Fruit fly (Drosophila melanogaster) whole organism, embryonic: ENCODE measurements around the gene CG7362.

ENCODE experiments used
- Adf1 ChIP-seq: fragments of 200-800 bp; sonication (Bioruptor generic); IDR thresholded peaks from 2 replicates; pipeline ENCODE4 v1.3.6; 2022; ENCODE audit warnings: missing biosample characterization, missing genetic modification characterization
- Atf6 ChIP-seq: fragments of 200-800 bp; sonication (Bioruptor generic); IDR thresholded peaks from 2 replicates; pipeline ENCODE4 v1.3.6; 2022; ENCODE audit warnings: missing biosample characterization, missing genetic modification characterization
- B-H2 ChIP-seq: fragments of 200-800 bp; sonication (Bioruptor generic); optimal IDR thresholded peaks from 2 replicates; lab custom pipeline; 2018; ENCODE audit warnings: missing biosample characterization, mild to moderate bottlenecking, missing genetic modification characterization
- CG10321 ChIP-seq: fragments of 200-800 bp; sonication (Bioruptor generic); IDR thresholded peaks from 2 replicates; pipeline ENCODE4 v1.3.6; 2022; ENCODE audit warnings: missing biosample characterization, missing genetic modification characterization
- CG10462 ChIP-seq: fragments of 200-800 bp; sonication (Bioruptor generic); optimal IDR thresholded peaks from 2 replicates; lab custom pipeline; 2016; ENCODE audit warnings: missing biosample characterization, missing genetic modification characterization
- CG12155 ChIP-seq: fragments of 200-800 bp; sonication (Bioruptor generic); optimal IDR thresholded peaks from 3 replicates; lab custom pipeline; 2016; ENCODE audit warnings: missing biosample characterization, missing genetic modification characterization
- CG13123 ChIP-seq: fragments of 200-800 bp; sonication (Bioruptor generic); optimal IDR thresholded peaks from 2 replicates; lab custom pipeline; 2016; ENCODE audit warnings: missing biosample characterization, missing genetic modification characterization
- CG13775 ChIP-seq: fragments of 200-800 bp; sonication (Bioruptor generic); optimal IDR thresholded peaks from 3 replicates; lab custom pipeline; 2017; ENCODE audit warnings: missing biosample characterization, mild to moderate bottlenecking, missing genetic modification characterization
- CG14965 ChIP-seq: fragments of 200-800 bp; sonication (Bioruptor generic); optimal IDR thresholded peaks from 2 replicates; lab custom pipeline; 2016; ENCODE audit warnings: missing biosample characterization, missing genetic modification characterization, borderline replicate concordance
- CG15269 ChIP-seq: fragments of 200-800 bp; sonication (Bioruptor generic); optimal IDR thresholded peaks from 2 replicates; lab custom pipeline; 2018; ENCODE audit warnings: missing biosample characterization, mild to moderate bottlenecking, missing genetic modification characterization, moderate library complexity
- CG16813 ChIP-seq: fragments of 200-800 bp; sonication (Bioruptor generic); IDR thresholded peaks from 3 replicates; pipeline ENCODE4 v1.3.6; 2022; ENCODE audit warnings: missing biosample characterization, missing genetic modification characterization; ENCODE audit not compliant: partially characterized antibody
- CG17328 ChIP-seq: fragments of 200-800 bp; sonication (Bioruptor generic); IDR thresholded peaks from 2 replicates; pipeline ENCODE4 v1.3.6; 2022; ENCODE audit warnings: missing biosample characterization, missing genetic modification characterization
- CG2889 ChIP-seq: fragments of 200-800 bp; sonication (Bioruptor generic); IDR thresholded peaks from 3 replicates; pipeline ENCODE4 v1.3.6; 2022; ENCODE audit warnings: missing biosample characterization, missing genetic modification characterization
- CG31224 ChIP-seq: fragments of 200-800 bp; sonication (Bioruptor generic); IDR thresholded peaks from 2 replicates; pipeline ENCODE4 v1.3.6; 2022; ENCODE audit warnings: missing biosample characterization, missing genetic modification characterization
- CG31441 ChIP-seq: fragments of 200-800 bp; sonication (Bioruptor generic); IDR thresholded peaks from 2 replicates; pipeline ENCODE4 v1.3.6; 2022; ENCODE audit warnings: missing biosample characterization, missing genetic modification characterization
- CG4404 ChIP-seq: fragments of 200-800 bp; sonication (Bioruptor generic); IDR thresholded peaks from 2 replicates; pipeline ENCODE4 v1.3.6; 2022; ENCODE audit warnings: missing biosample characterization, missing genetic modification characterization
- CG4707 ChIP-seq: fragments of 200-800 bp; sonication (Bioruptor generic); optimal IDR thresholded peaks from 2 replicates; lab custom pipeline; 2018; ENCODE audit warnings: missing biosample characterization, mild to moderate bottlenecking, missing genetic modification characterization, moderate library complexity
- CG4820 ChIP-seq: fragments of 200-800 bp; sonication (Bioruptor generic); optimal IDR thresholded peaks from 3 replicates; lab custom pipeline; 2016; ENCODE audit warnings: missing biosample characterization, missing genetic modification characterization
- CG5953 ChIP-seq: fragments of 200-800 bp; sonication (Bioruptor generic); IDR thresholded peaks from 2 replicates; pipeline ENCODE4 v1.3.6; 2022; ENCODE audit warnings: missing biosample characterization, missing genetic modification characterization
- CG7987 ChIP-seq: fragments of 200-800 bp; sonication (Bioruptor generic); optimal IDR thresholded peaks from 2 replicates; lab custom pipeline; 2018; ENCODE audit warnings: missing biosample characterization, mild to moderate bottlenecking, missing genetic modification characterization, moderate library complexity
- CG8359 ChIP-seq: fragments of 200-800 bp; sonication (Bioruptor generic); optimal IDR thresholded peaks from 2 replicates; lab custom pipeline; 2017; ENCODE audit warnings: missing biosample characterization, mild to moderate bottlenecking, missing genetic modification characterization, borderline replicate concordance
- CG9876 ChIP-seq: fragments of 200-800 bp; sonication (Bioruptor generic); optimal IDR thresholded peaks from 2 replicates; lab custom pipeline; 2016; ENCODE audit warnings: missing biosample characterization, missing genetic modification characterization
- Dad ChIP-seq: fragments of 200-800 bp; sonication (Bioruptor generic); optimal IDR thresholded peaks from 3 replicates; lab custom pipeline; 2016; ENCODE audit warnings: missing biosample characterization, missing genetic modification characterization
- Dfd ChIP-seq, 2 experiments: fragments of >200 bp; optimal IDR thresholded peaks; 2 replicates each; lab custom pipeline; 2017; ENCODE audit warnings: missing biosample characterization in 2 of 2, missing genetic modification characterization in 2 of 2
- Fer2 ChIP-seq: fragments of 200-800 bp; sonication (Bioruptor generic); optimal IDR thresholded peaks from 2 replicates; lab custom pipeline; 2018; ENCODE audit warnings: missing biosample characterization, mild to moderate bottlenecking, missing genetic modification characterization, moderate library complexity
- Fer3 ChIP-seq: fragments of 200-800 bp; sonication (Bioruptor generic); optimal IDR thresholded peaks from 2 replicates; lab custom pipeline; 2018; ENCODE audit warnings: missing biosample characterization, mild to moderate bottlenecking, missing genetic modification characterization, moderate library complexity
- Gsc ChIP-seq: fragments of 200-800 bp; sonication (Bioruptor generic); IDR thresholded peaks from 2 replicates; pipeline ENCODE4 v1.3.6; 2022; ENCODE audit warnings: missing biosample characterization, missing genetic modification characterization
- Hmx ChIP-seq: fragments of 200-800 bp; sonication (Bioruptor generic); optimal IDR thresholded peaks from 2 replicates; lab custom pipeline; 2016; ENCODE audit warnings: missing biosample characterization, missing genetic modification characterization
- Hr39 ChIP-seq: fragments of >200 bp; optimal IDR thresholded peaks from 2 replicates; lab custom pipeline; 2017
- Neu2 ChIP-seq: fragments of 200-800 bp; sonication (Bioruptor generic); optimal IDR thresholded peaks from 3 replicates; lab custom pipeline; 2016; ENCODE audit warnings: missing biosample characterization, missing genetic modification characterization, borderline replicate concordance
- Ssrp ChIP-seq: fragments of 200-800 bp; sonication (Bioruptor generic); optimal IDR thresholded peaks from 2 replicates; lab custom pipeline; 2018; ENCODE audit warnings: missing biosample characterization, mild to moderate bottlenecking, missing genetic modification characterization, moderate library complexity
- amos ChIP-seq: fragments of 200-800 bp; sonication (Bioruptor generic); IDR thresholded peaks from 2 replicates; pipeline ENCODE4 v1.3.6; 2022; ENCODE audit warnings: missing biosample characterization, missing genetic modification characterization; ENCODE audit not compliant: partially characterized antibody
- caup ChIP-seq: fragments of 200-800 bp; sonication (Bioruptor generic); optimal IDR thresholded peaks from 3 replicates; lab custom pipeline; 2017; ENCODE audit warnings: missing biosample characterization, mild to moderate bottlenecking, missing genetic modification characterization, moderate library complexity; ENCODE audit not compliant: severe bottlenecking
- crc ChIP-seq: fragments of 200-800 bp; sonication (Bioruptor generic); optimal IDR thresholded peaks from 2 replicates; lab custom pipeline; 2016; ENCODE audit warnings: missing biosample characterization, missing genetic modification characterization
- dmrt99B ChIP-seq: fragments of 200-800 bp; sonication (Bioruptor generic); optimal IDR thresholded peaks from 2 replicates; lab custom pipeline; 2018; ENCODE audit warnings: missing biosample characterization, mild to moderate bottlenecking, missing genetic modification characterization, moderate library complexity
- eve ChIP-seq, 2 experiments: fragments of >200 bp; optimal IDR thresholded peaks; 2 replicates each; lab custom pipeline; 2017; ENCODE audit warnings: missing biosample characterization in 2 of 2, missing genetic modification characterization in 2 of 2
- fd102C ChIP-seq: fragments of 200-800 bp; sonication (Bioruptor generic); optimal IDR thresholded peaks from 2 replicates; lab custom pipeline; 2018; ENCODE audit warnings: missing biosample characterization, mild to moderate bottlenecking, missing genetic modification characterization, moderate library complexity
- gfzf ChIP-seq: fragments of 200-800 bp; sonication (Bioruptor generic); optimal IDR thresholded peaks from 2 replicates; lab custom pipeline; 2016; ENCODE audit warnings: missing biosample characterization, mild to moderate bottlenecking, missing genetic modification characterization, moderate library complexity
- gro ChIP-seq: fragments of 200-800 bp; sonication (Bioruptor generic); optimal IDR thresholded peaks from 2 replicates; lab custom pipeline; 2016; ENCODE audit warnings: missing biosample characterization, missing genetic modification characterization
- knrl ChIP-seq: fragments of 200-800 bp; sonication (Bioruptor generic); IDR thresholded peaks from 3 replicates; pipeline ENCODE4 v1.3.6; 2022; ENCODE audit warnings: missing biosample characterization, missing genetic modification characterization; ENCODE audit not compliant: partially characterized antibody
- nom ChIP-seq: fragments of 200-800 bp; sonication (Bioruptor generic); optimal IDR thresholded peaks from 2 replicates; lab custom pipeline; 2017; ENCODE audit warnings: missing biosample characterization, missing genetic modification characterization, mild to moderate bottlenecking, moderate library complexity, missing genetic modification reagents
- odd ChIP-seq: fragments of 200-800 bp; sonication (Bioruptor generic); optimal IDR thresholded peaks from 2 replicates; lab custom pipeline; 2017; ENCODE audit warnings: missing biosample characterization, mild to moderate bottlenecking, missing genetic modification characterization
- onecut ChIP-seq: fragments of 200-800 bp; sonication (Bioruptor generic); IDR thresholded peaks from 2 replicates; pipeline ENCODE4 v1.3.6; 2022; ENCODE audit warnings: missing biosample characterization, missing genetic modification characterization
- otp ChIP-seq: fragments of 200-800 bp; sonication (Bioruptor generic); IDR thresholded peaks from 3 replicates; pipeline ENCODE4, ENCODE4 v1.3.6; 2022; ENCODE audit warnings: missing biosample characterization, missing genetic modification characterization
- phol ChIP-seq: fragments of 200-800 bp; sonication (Bioruptor generic); optimal IDR thresholded peaks from 3 replicates; lab custom pipeline; 2018; ENCODE audit warnings: missing biosample characterization, mild to moderate bottlenecking, missing genetic modification characterization, moderate library complexity
- pita ChIP-seq: fragments of 200-800 bp; sonication (Bioruptor generic); optimal IDR thresholded peaks from 2 replicates; lab custom pipeline; 2017; ENCODE audit warnings: missing biosample characterization, mild to moderate bottlenecking, missing genetic modification characterization
- shn ChIP-seq: fragments of 200-800 bp; sonication (Bioruptor generic); optimal IDR thresholded peaks from 3 replicates; lab custom pipeline; 2016; ENCODE audit warnings: missing biosample characterization, missing genetic modification characterization
- sima ChIP-seq: fragments of 200-800 bp; sonication (Bioruptor generic); optimal IDR thresholded peaks from 2 replicates; lab custom pipeline; 2016; ENCODE audit warnings: missing biosample characterization, missing genetic modification characterization
- twi ChIP-seq: fragments of 200-800 bp; optimal IDR thresholded peaks from 2 replicates; lab custom pipeline; 2019; ENCODE audit warnings: missing biosample characterization, mild to moderate bottlenecking, missing genetic modification characterization, moderate library complexity
- yki ChIP-seq: fragments of >200 bp; optimal IDR thresholded peaks from 3 replicates; lab custom pipeline; 2018

Gene CG7362

DNA sequence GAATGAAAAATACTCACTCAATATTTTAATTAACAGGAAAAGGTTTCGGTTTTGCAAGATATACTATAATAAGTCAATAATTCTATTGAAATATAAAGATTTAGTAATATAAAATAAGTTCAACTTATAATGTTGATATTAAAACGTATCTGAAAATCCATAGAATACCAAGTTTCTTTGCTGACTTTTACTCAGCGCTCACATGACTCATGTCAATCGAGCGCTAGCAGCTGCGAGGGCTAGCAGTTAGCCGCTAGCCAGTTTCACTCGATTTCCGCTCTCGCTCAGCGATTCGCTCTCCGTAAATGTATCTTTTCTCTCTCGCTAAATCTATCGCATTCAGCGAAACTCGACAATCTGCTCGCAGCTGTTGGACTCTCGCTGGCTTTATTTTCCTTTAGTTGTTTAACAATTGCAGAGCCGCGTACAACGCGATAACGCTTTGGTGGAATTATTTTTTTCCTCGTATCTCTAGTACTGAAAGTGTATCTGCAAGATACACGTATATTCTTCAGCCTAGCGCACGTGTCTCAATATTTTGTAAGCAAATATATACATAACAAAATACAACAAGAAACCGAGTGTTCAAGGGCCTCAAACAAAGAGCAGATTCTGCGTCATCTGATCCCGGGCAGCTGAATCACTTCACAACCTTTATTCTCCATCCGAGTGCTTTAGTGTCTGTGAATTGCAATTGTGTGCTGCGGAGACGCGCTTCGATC, 5.0 kb downstream of the CG7362 start (continued):
- TF ChIP-seq Hmx (no peak), CG10321 (GFP tag; lab: Robert Waterston, UW) (no peak), CG12155 (peak; percentile 45), Hr39 (lab: Kevin White, UChicago) (no peak), B-H2 (GFP tag; lab: Kevin White, UChicago) (peak; percentile 37), CG9876 (GFP tag; lab: Kevin White, UChicago) (no peak), CG5953 (GFP tag; lab: Robert Waterston, UW) (no peak), pita (GFP tag; lab: Kevin White, UChicago) (no peak), CG10462 (GFP tag; lab: Kevin White, UChicago) (peak; percentile 8), crc (GFP tag; lab: Kevin White, UChicago) (peak; percentile 5), CG13123 (peak; percentile 9), CG16813 (peak; percentile 26; the same call in 1 of the 3 replicates), CG4707 (GFP tag; lab: Kevin White, UChicago) (peak; percentile 79), shn (GFP tag; lab: Kevin White, UChicago) (peak; percentile 40), CG2889 (GFP tag; lab: Robert Waterston, UW) (no peak), gro (peak; percentile 83), CG13775 (GFP tag; lab: Kevin White, UChicago) (peak; percentile 45), CG8359 (GFP tag; lab: Kevin White, UChicago) (peak; percentile 69), CG4404 (no peak), onecut (GFP tag; lab: Robert Waterston, UW) (peak; percentile 58), twi (tag; lab: Kevin White, UChicago) (peak; percentile 65), otp (GFP tag; lab: Robert Waterston, UW) (peak; percentile 79), Fer3 (tag; lab: Kevin White, UChicago) (peak; percentile 84), Gsc (no peak), odd (GFP tag; lab: Kevin White, UChicago) (peak; percentile 83), CG31441 (GFP tag; lab: Robert Waterston, UW) (peak; percentile 57; the same call in 1 of the 2 replicates), eve (GFP tag; optimal IDR thresholded peaks at IDR 0.05; lab: Kevin White, UChicago) (no peak), gfzf (GFP tag; lab: Kevin White, UChicago) (no peak), Fer2 (tag; lab: Kevin White, UChicago) (peak; percentile 43), fd102C (peak; percentile 89), Atf6 (GFP tag; lab: Robert Waterston, UW) (peak; percentile 76), Dfd (GFP tag; optimal IDR thresholded peaks at IDR 0.05; lab: Kevin White, UChicago) (no peak), Neu2 (GFP tag; lab: Kevin White, UChicago) (no peak), CG14965 (GFP tag; lab: Kevin White, UChicago) (peak; percentile 23), CG15269 (tag; lab: Kevin White, UChicago) (peak; percentile 70), Adf1 (GFP tag; lab: Robert Waterston, UW) (peak; percentile 58; the same call in 1 of the 2 replicates), nom (GFP tag; lab: Kevin White, UChicago) (peak; percentile 76), Ssrp (tag; lab: Kevin White, UChicago) (no peak), CG17328 (peak; percentile 68), dmrt99B (tag; lab: Kevin White, UChicago) (peak; percentile 62), CG4820 (GFP tag; lab: Kevin White, UChicago) (no peak), yki (peak; percentile 92), CG7987 (GFP tag; lab: Kevin White, UChicago) (peak; percentile 90), amos (GFP tag; lab: Robert Waterston, UW) (peak; percentile 59; the same call in 1 of the 2 replicates), phol (no peak), knrl (GFP tag; lab: Robert Waterston, UW) (no peak), CG31224 (0 out of 2 replicates have a peak, but pooled peaks have one; percentile 15), sima (GFP tag; lab: Kevin White, UChicago) (peak; percentile 45), caup (peak; percentile 92), Dad (GFP tag; lab: Kevin White, UChicago) (peak; percentile 34)
